Fruit fly (Drosophila melanogaster): ENCODE measurements around the gene CG7079.

CG7079 gene

dm6 chr3R:21023902-21024541 is 24.6 kb downstream of the CG7079 start, which contains the start of gene peg:
Gene peg (minus strand): TSS chr3R:21024163.
- no peak for TF ChIP-seq woc (GFP tag; optimal IDR thresholded peaks at IDR 0.05)
- peak; percentile 68 for TF ChIP-seq CrebA (GFP tag; optimal IDR thresholded peaks at IDR 0.05; ENCODE audit: borderline replicate concordance)
- TF ChIP-seq lola (GFP tag; optimal IDR thresholded peaks at IDR 0.05) = no peak
- no peak for TF ChIP-seq CG9705 (GFP tag; optimal IDR thresholded peaks at IDR 0.05)
- peak; percentile 9 for TF ChIP-seq HLH106 (tag; optimal IDR thresholded peaks at IDR 0.05)
- TF ChIP-seq Jra (GFP tag; optimal IDR thresholded peaks at IDR 0.05) = no peak
- TF ChIP-seq CG32264 (GFP tag; optimal IDR thresholded peaks at IDR 0.05) = no peak
- TF ChIP-seq Rel (GFP tag; optimal IDR thresholded peaks at IDR 0.05) = peak; percentile 84
- no peak for TF ChIP-seq Rel (tag; optimal IDR thresholded peaks at IDR 0.05)
- no peak for TF ChIP-seq Dif (GFP tag; optimal IDR thresholded peaks at IDR 0.05; ENCODE audit: partially characterized antibody)
- no peak for TF ChIP-seq Hr83 (GFP tag; optimal IDR thresholded peaks at IDR 0.05; ENCODE audit: poor library complexity, severe bottlenecking)
- peak; percentile 72 for TF ChIP-seq Sp1 (GFP tag; optimal IDR thresholded peaks at IDR 0.05)
- peak; percentile 9 for TF ChIP-seq sage (GFP tag; optimal IDR thresholded peaks at IDR 0.05)
- peak; percentile 37 for TF ChIP-seq br (GFP tag; optimal IDR thresholded peaks at IDR 0.05)
- TF ChIP-seq psq (GFP tag; optimal IDR thresholded peaks at IDR 0.05) = no peak
- TF ChIP-seq N (GFP tag; optimal IDR thresholded peaks at IDR 0.05) = no peak
- TF ChIP-seq Hr78 (GFP tag; optimal IDR thresholded peaks at IDR 0.05) = no peak

dm6 chr3R:21022769-21023517 is 25.7 kb downstream of the CG7079 start:
- TF ChIP-seq HLH106 (tag; optimal IDR thresholded peaks at IDR 0.05) = no peak
- TF ChIP-seq OdsH (GFP tag; optimal IDR thresholded peaks at IDR 0.05) = no peak
- no peak for TF ChIP-seq Hnf4 (GFP tag; optimal IDR thresholded peaks at IDR 0.05)
- TF ChIP-seq woc (GFP tag; optimal IDR thresholded peaks at IDR 0.05) = no peak
- TF ChIP-seq N (GFP tag; optimal IDR thresholded peaks at IDR 0.05) = no peak
- no peak for TF ChIP-seq GATAd (GFP tag; optimal IDR thresholded peaks at IDR 0.05)
- no peak for TF ChIP-seq Hr83 (GFP tag; optimal IDR thresholded peaks at IDR 0.05; ENCODE audit: poor library complexity, severe bottlenecking)
- TF ChIP-seq Myc (optimal IDR thresholded peaks at IDR 0.05) = no peak
- no peak for TF ChIP-seq Sp1 (GFP tag; optimal IDR thresholded peaks at IDR 0.05)
- no peak for TF ChIP-seq Jra (GFP tag; optimal IDR thresholded peaks at IDR 0.05)
- no peak for TF ChIP-seq Abd-B (GFP tag; optimal IDR thresholded peaks at IDR 0.05)
- no peak for TF ChIP-seq h (GFP tag; optimal IDR thresholded peaks at IDR 0.05)

- TF ChIP-seq CrebA (GFP tag; optimal IDR thresholded peaks at IDR 0.05; ENCODE audit: borderline replicate concordance) (no peak), h (GFP tag; optimal IDR thresholded peaks at IDR 0.05) (peak; percentile 7), Hnf4 (GFP tag; optimal IDR thresholded peaks at IDR 0.05) (no peak), tai (GFP tag; optimal IDR thresholded peaks at IDR 0.05) (no peak), Vsx2 (GFP tag; optimal IDR thresholded peaks at IDR 0.05; ENCODE audit: partially characterized antibody) (no peak), rgr (GFP tag; optimal IDR thresholded peaks at IDR 0.05) (no peak), foxo (GFP tag; optimal IDR thresholded peaks at IDR 0.05) (peak in 1 of 2 experiments; percentile 31), Jra (GFP tag; optimal IDR thresholded peaks at IDR 0.05) (no peak), woc (GFP tag; optimal IDR thresholded peaks at IDR 0.05) (no peak), brk (GFP tag; optimal IDR thresholded peaks at IDR 0.05) (peak; percentile 27), Abd-B (GFP tag; optimal IDR thresholded peaks at IDR 0.05) (no peak), jim (GFP tag; optimal IDR thresholded peaks at IDR 0.05) (no peak), dsf (GFP tag; optimal IDR thresholded peaks at IDR 0.05; ENCODE audit: borderline replicate concordance) (no peak)
These were observed 29.6 kb downstream of the CG7079 start for dm6 chr3R:21019073-21019472.

dm6 chr3R:21017464-21018080 is 31.1 kb downstream of the CG7079 start, which contains the start of gene Rlip:
Gene Rlip (plus strand): TSS chr3R:21017684.
- TF ChIP-seq Vsx2 (GFP tag; optimal IDR thresholded peaks at IDR 0.05; ENCODE audit: partially characterized antibody) (no peak), N (GFP tag; optimal IDR thresholded peaks at IDR 0.05) (no peak), Dif (GFP tag; optimal IDR thresholded peaks at IDR 0.05; ENCODE audit: partially characterized antibody) (no peak), Rel (GFP tag; optimal IDR thresholded peaks at IDR 0.05) (no peak), Rel (tag; optimal IDR thresholded peaks at IDR 0.05) (peak; percentile 17), Hnf4 (GFP tag; optimal IDR thresholded peaks at IDR 0.05) (peak; percentile 52), Jra (GFP tag; optimal IDR thresholded peaks at IDR 0.05) (no peak), dmrt93B (GFP tag; optimal IDR thresholded peaks at IDR 0.05) (peak; percentile 27), sv (GFP tag; optimal IDR thresholded peaks at IDR 0.05) (no peak), rgr (GFP tag; optimal IDR thresholded peaks at IDR 0.05) (peak; percentile 50), CG32264 (GFP tag; optimal IDR thresholded peaks at IDR 0.05) (no peak), CG9705 (GFP tag; optimal IDR thresholded peaks at IDR 0.05) (peak; percentile 30), usp (GFP tag; optimal IDR thresholded peaks at IDR 0.05) (no peak), fru (GFP tag; optimal IDR thresholded peaks at IDR 0.05) (peak; percentile 62), Sp1 (GFP tag; optimal IDR thresholded peaks at IDR 0.05) (no peak), foxo (GFP tag; optimal IDR thresholded peaks at IDR 0.05) (peak in 1 of 2 experiments; percentile 67), h (GFP tag; optimal IDR thresholded peaks at IDR 0.05) (peak; percentile 59), psq (GFP tag; optimal IDR thresholded peaks at IDR 0.05) (peak; percentile 9), dsf (GFP tag; optimal IDR thresholded peaks at IDR 0.05; ENCODE audit: borderline replicate concordance) (no peak), sage (GFP tag; optimal IDR thresholded peaks at IDR 0.05) (no peak), HLH106 (tag; optimal IDR thresholded peaks at IDR 0.05) (peak; percentile 42), Hr83 (GFP tag; optimal IDR thresholded peaks at IDR 0.05; ENCODE audit: poor library complexity, severe bottlenecking) (no peak), Mio (GFP tag; optimal IDR thresholded peaks at IDR 0.05) (no peak), Hr78 (GFP tag; optimal IDR thresholded peaks at IDR 0.05) (no peak), Myc (optimal IDR thresholded peaks at IDR 0.05) (no peak)
